Worm (Caenorhabditis elegans): ENCODE data around the gene nspd-7.

The nspd-7 gene

ce11 chrIV:10269137-10269933 is at the start of gene nspd-7, which contains the start of gene Y43C5A.2:
Gene nspd-7, minus strand, starts transcription at chrIV:10269187.
Gene Y43C5A.2, plus strand, starts transcription at chrIV:10269883.
- TF ChIP-seq dmd-4 (tag; optimal IDR thresholded peaks at IDR 0.05; ENCODE audit: borderline replicate concordance): no peak
- no peak for TF ChIP-seq ceh-18 (tag; optimal IDR thresholded peaks at IDR 0.05)
- no peak for TF ChIP-seq ceh-45 (GFP tag; IDR thresholded peaks at IDR 0.05)
- no peak for TF ChIP-seq ceh-14 (tag; optimal IDR thresholded peaks at IDR 0.05)
- no peak for TF ChIP-seq unc-86 (tag; optimal IDR thresholded peaks at IDR 0.05)
- TF ChIP-seq eyg-1 (tag; optimal IDR thresholded peaks at IDR 0.05): no peak
- TF ChIP-seq sox-4 (tag; optimal IDR thresholded peaks at IDR 0.05): no peak
- no peak for TF ChIP-seq ttx-3 (tag; optimal IDR thresholded peaks at IDR 0.05)
- TF ChIP-seq fkh-6 (tag; optimal IDR thresholded peaks at IDR 0.05): no peak
- TF ChIP-seq hlh-15 (tag; optimal IDR thresholded peaks at IDR 0.05): no peak
- TF ChIP-seq unc-55 (GFP tag; optimal IDR thresholded peaks at IDR 0.05): no peak

ce11 chrIV:10318199-10318598 is 49.2 kb upstream of the nspd-7 start, which contains the start of gene R09E10.2:
Gene R09E10.2, minus strand, starts transcription at chrIV:10318299.
- TF ChIP-seq ceh-30 (tag; optimal IDR thresholded peaks at IDR 0.05) (no peak), hlh-6 (tag; optimal IDR thresholded peaks at IDR 0.05) (no peak), C08G9.2 (tag; optimal IDR thresholded peaks at IDR 0.05) (no peak)

- TF ChIP-seq zip-5 (tag; optimal IDR thresholded peaks at IDR 0.05) (no peak), che-1 (tag; optimal IDR thresholded peaks at IDR 0.05) (no peak), T23F11.4 (GFP tag; optimal IDR thresholded peaks at IDR 0.05) (no peak), dmd-4 (tag; optimal IDR thresholded peaks at IDR 0.05; ENCODE audit: borderline replicate concordance) (no peak), ets-4 (tag; optimal IDR thresholded peaks at IDR 0.05) (no peak), K09A11.1 (tag; optimal IDR thresholded peaks at IDR 0.05; ENCODE audit: insufficient read depth) (no peak), syd-9 (tag; optimal IDR thresholded peaks at IDR 0.05) (no peak), C38D4.7 (GFP tag; optimal IDR thresholded peaks at IDR 0.05) (no peak), odd-2 (tag; optimal IDR thresholded peaks at IDR 0.05) (no peak), ceh-48 (tag; optimal IDR thresholded peaks at IDR 0.05) (no peak), ceh-34 (tag; optimal IDR thresholded peaks at IDR 0.05) (no peak), ztf-16 (tag; optimal IDR thresholded peaks at IDR 0.05) (no peak), ceh-18 (tag; optimal IDR thresholded peaks at IDR 0.05) (no peak), pax-1 (tag; optimal IDR thresholded peaks at IDR 0.05) (no peak)
Measured at ce11 chrIV:10313565-10313964, 44.6 kb upstream of the nspd-7 start, which contains the start of gene acs-18. Gene acs-18, minus strand, starts transcription at chrIV:10313665.

ce11 chrIV:10311115-10311514 is 42.1 kb upstream of the nspd-7 start:
- TF ChIP-seq ceh-9 (tag; optimal IDR thresholded peaks at IDR 0.05): no peak
- TF ChIP-seq ahr-1 (tag; optimal IDR thresholded peaks at IDR 0.05): no peak
- TF ChIP-seq syd-9 (tag; optimal IDR thresholded peaks at IDR 0.05): no peak
- no peak for TF ChIP-seq tbx-7 (tag; optimal IDR thresholded peaks at IDR 0.05)
- TF ChIP-seq odd-2 (tag; optimal IDR thresholded peaks at IDR 0.05): no peak
- no peak for TF ChIP-seq ceh-31 (tag; optimal IDR thresholded peaks at IDR 0.05)
- no peak for TF ChIP-seq lin-11 (tag; optimal IDR thresholded peaks at IDR 0.05)
- TF ChIP-seq gmeb-2 (tag; optimal IDR thresholded peaks at IDR 0.05): no peak

- TF ChIP-seq ceh-14 (tag; optimal IDR thresholded peaks at IDR 0.05): no peak
- no peak for TF ChIP-seq unc-3 (GFP tag; conservative IDR thresholded peaks at IDR 0.05)
- no peak for TF ChIP-seq unc-3 (tag; optimal IDR thresholded peaks at IDR 0.05)
- no peak for TF ChIP-seq mec-3 (tag; optimal IDR thresholded peaks at IDR 0.05; ENCODE audit: borderline replicate concordance)
- no peak for TF ChIP-seq nhr-232 (tag; optimal IDR thresholded peaks at IDR 0.05)
Measured at ce11 chrIV:10310329-10310728, 41.3 kb upstream of the nspd-7 start, which contains the start of gene R09E10.8. Gene R09E10.8, minus strand, starts transcription at chrIV:10310429.

All from whole organism, late embryonic.